Worm (Caenorhabditis elegans) whole organism, mixed stage, embryonic: Measurements from ENCODE around the gene flp-5.

Experiments
- blmp-1 ChIP-seq: fragments of 150-350 bp; optimal IDR thresholded peaks from 2 replicates; lab custom pipeline; 2014; ENCODE audit warnings: missing biosample characterization, missing genetic modification characterization
- elt-3 ChIP-seq: fragments of 150-350 bp; optimal IDR thresholded peaks from 2 replicates; lab custom pipeline; 2014; ENCODE audit warnings: missing biosample characterization, missing genetic modification characterization
- mls-2 ChIP-seq: sonication (generic microtip); optimal IDR thresholded peaks from 2 replicates; lab custom pipeline; 2016; ENCODE audit warnings: mild to moderate bottlenecking, missing genetic modification characterization, moderate library complexity, missing compliant biosample characterization
- ztf-11 ChIP-seq: fragments of 150-350 bp; optimal IDR thresholded peaks from 2 replicates; lab custom pipeline; 2014; ENCODE audit warnings: missing biosample characterization, missing genetic modification characterization

DNA sequence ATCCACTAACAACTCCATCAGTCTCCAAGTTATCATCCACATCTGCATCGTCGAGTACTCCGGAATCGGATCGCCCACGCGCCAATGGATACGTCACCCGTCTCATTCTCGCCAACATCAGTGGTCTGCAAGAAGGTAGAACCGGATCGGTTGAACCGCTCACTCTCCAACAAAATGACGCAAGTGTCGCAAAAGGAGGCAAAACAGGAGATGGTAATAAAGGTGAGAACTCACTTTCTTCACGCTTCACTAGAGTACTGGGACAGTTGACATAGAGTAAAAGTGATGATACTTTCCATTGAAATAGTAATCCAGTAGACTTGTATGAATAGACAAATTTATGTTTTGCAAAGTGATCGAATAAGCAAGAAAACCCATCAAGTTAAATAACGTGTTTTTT lies 19.0 kb upstream of the flp-5 start:
- TF ChIP-seq blmp-1 (no peak), mls-2 (tag; lab: Kevin White, UChicago) (no peak), ztf-11 (no peak), elt-3 (tag; lab: Kevin White, UChicago) (no peak)
